Fruit fly (Drosophila melanogaster) ovary, adult (tissue): ENCODE results near the gene CheA29a.
A peak's percentile ranks its signal among the peaks of the same experiment; 100 is the strongest.

Experiments used
- CG17801 ChIP-seq: fragments of 200-800 bp; optimal IDR thresholded peaks from 2 replicates; lab custom pipeline; 2019; ENCODE audit warnings: missing biosample characterization, mild to moderate bottlenecking, missing genetic modification characterization, moderate library complexity; ENCODE audit not compliant: partially characterized antibody

The CheA29a gene

DNA sequence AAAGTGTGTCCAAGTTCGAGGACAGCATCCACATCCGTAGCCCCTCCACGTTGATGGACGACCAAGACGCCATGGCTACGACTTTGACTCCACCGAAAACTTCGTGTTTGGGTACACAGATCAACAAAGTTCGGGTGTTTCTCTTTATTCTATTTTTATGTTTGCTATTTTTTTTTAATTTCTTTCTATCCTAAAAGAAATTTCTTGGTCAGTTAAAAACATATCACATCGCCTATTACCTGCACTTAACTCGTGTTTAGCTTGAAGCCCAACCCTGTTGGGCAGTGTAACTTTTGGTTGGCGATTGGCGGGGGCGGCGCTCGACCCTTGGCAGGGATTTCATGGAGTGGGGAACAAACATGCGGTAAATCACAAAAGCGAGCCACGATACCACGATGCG is 3.7 kb upstream of the CheA29a start:
- no peak for TF ChIP-seq CG17801 (GFP tag; lab: Kevin White, UChicago)

DNA sequence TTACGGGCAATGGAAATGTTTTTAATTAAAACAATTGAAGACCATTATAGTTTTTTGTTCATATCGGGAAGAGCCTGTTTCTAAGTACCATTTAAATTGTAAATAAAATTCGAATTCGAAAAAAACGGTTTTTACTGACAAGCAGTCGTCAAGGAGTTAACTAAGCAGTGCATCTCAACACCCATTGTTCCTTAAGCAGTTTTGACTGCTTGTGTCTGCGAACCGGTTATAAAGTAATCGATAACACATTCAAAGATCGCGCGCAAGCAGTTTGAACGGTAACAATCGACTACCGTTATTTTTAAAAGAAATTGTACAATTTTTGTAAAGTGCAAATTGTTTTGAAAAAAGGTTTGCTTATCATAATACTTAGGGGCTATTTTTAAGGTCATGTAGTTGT is 822 bp downstream of the CheA29a start:
- no peak for TF ChIP-seq CG17801 (GFP tag; lab: Kevin White, UChicago)

DNA sequence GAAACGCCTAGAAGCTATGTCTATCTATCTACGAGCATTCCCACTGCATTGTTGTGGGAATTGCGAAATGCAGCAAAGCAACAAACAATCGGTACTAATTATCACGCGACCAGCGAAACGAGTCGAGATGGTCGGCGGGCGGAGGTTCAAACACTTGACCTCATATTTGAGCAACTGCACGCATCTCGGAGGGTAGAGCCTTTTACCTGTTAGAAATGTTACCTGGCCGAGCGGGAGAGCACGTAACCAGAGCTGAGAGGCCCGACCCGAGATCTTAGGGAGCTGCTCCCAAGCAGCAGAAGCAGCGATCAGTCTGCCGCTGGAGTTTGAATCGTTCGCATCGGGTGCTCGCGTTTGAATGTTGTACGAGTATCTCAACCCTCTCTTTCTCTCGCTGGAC is 1.2 kb downstream of the CheA29a start:
- no peak for TF ChIP-seq CG17801 (GFP tag; lab: Kevin White, UChicago)

DNA sequence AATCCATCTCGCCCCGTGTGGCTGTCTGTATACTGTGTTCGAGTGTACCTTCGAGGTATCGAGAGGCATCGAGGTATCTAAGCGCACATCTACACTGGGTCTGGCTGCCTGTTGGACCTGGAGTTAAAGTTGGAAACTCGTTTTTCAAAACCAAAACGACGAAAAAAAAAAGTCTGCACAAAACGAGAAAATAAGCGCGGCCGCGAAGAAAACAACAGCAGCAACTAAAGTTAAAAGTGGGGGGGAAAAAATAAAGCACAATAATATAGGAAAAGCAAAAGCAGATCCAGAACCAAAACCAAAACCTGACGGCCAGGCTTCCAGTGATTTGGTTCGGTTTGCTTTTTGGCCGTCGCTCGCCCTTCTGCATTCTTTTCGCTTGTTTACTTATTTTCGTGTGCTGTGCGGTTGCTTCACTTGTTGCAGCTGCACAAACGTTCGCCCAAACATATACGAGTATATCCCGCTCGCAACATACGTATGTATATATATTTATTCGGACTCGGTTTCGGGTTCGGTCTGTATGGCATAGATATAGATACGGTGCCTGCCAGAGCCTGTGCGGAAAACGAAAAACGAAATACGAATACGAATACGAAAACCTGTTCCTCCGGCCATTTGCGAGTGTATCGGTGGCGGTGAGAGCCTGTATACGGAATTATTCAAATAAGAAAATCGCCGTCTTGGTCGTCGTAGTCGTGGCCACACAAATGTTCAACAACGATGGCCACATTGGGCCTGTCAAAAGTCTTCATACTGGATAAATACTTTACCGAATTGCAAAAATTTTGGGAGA is 2.0 kb downstream of the CheA29a start:
- no peak for TF ChIP-seq CG17801 (GFP tag; lab: Kevin White, UChicago)

DNA sequence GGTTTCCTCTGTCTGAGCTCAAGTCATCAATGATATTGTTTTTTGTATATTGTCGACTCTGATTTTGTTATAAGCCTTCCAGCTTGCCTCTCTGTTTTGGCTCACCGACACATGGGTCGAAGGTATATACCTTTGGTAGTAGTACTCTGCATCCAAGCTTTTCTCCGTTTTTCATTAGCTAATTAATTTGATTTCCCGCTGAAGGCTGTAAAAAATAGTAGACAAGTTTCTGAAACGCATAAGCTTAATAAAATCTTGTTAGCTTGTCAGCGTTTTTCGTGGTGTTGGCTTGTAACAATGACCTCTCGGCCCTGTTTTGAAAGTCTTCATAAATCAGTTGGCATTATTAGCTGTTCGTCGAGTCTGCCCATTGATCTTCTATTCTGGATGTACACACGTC is 3.7 kb downstream of the CheA29a start:
- TF ChIP-seq CG17801 (GFP tag; lab: Kevin White, UChicago): no peak

DNA sequence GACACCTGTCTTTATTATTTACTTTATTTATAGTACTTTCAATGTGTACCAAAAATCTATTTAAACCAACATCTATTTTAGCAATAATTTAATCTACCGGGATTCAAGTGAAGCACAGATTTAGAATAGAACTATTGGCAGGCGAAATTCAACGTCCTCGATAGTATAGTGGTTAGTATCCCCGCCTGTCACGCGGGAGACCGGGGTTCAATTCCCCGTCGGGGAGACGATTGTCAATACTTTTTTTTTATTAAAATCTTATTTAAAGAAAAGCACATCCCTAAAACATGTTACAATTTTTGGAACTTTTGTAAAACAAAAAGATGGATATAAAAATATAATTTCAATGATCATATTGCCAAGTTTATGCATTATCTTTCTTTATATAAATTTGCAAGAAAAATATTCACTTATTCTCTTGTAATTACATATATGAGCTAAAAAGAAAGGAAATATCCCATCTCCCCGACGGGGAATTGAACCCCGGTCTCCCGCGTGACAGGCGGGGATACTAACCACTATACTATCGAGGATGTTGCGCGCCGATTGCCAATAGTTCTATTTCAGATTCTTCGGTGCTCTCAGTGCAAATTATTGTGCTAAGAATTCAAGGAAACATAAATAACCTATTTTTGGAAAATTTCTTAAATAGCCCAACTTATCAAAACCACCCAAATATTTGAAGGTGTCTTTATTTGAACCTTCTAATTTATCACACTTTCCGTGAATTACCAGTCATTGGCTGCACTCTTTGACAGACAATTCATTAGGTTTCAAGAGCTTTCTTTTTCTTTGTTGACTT is 4.7 kb downstream of the CheA29a start, which contains the start of gene CG43796:
Gene CG43796, plus strand, starts transcription at position 752 of the 802 bp plus-strand sequence.
- TF ChIP-seq CG17801 (GFP tag; lab: Kevin White, UChicago): no peak

DNA sequence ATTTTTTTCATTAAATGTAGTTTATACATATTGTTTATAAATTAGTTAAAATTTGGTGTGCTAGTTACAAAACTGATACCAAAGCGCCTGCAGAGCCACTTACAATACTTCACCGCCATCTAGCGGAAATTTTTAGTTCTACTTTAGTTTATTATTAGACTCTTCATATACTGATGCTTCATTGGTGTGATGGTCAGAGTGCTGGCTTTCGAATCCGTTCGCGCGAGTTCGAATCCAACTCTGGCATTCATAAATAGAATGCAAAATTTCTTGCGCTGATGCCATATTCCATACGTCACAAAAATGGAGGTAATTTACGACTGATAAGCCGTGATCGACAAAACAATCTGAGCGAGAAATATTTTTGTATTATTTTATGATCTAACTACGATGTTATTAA is 8.4 kb downstream of the CheA29a start:
- TF ChIP-seq CG17801 (GFP tag; lab: Kevin White, UChicago): peak; percentile 60

DNA sequence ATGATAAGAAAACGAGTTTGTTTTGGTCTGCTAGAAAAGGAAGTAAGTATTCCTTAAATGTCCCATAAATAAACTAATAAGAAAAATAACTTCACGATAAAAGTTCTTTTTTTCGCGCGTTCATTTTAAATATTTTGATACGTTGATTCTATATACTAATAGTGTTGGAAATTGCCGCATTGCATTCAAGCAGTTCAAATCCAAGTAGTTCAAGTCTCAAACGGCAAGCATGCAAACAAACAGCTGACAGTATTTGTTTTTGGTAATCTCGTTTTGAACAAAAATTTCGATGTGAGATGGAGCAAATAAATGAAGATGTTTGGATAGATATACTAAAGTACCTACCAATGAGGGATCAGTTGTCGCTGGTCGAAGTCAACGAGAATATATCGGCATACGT is 11.6 kb downstream of the CheA29a start, which contains the start of gene CG13088:
Gene CG13088, plus strand, starts transcription at position 247 of the 400 bp plus-strand sequence.
- TF ChIP-seq CG17801 (GFP tag; lab: Kevin White, UChicago): peak; percentile 44

DNA sequence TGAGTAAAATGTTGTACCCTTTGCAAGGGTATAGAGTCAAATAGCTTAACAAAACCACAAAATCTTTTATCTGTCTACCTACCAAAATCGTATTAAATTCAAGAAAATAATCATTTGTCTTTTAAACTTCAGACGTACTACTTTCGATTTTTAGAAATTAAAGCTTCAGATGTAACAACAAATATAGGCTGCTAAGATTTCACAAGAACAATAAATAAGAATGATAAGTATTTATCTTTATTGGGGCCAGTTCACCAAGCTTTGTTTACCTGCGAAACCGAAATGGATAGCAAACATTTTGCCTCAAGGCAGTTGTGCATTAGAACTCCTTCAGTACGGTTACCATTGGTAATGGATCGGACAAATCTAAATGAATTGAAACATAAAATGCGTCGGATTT is 13.3 kb downstream of the CheA29a start, which contains the start of gene CG43400:
Gene CG43400, plus strand, starts transcription at position 301 of the 400 bp plus-strand sequence.
- TF ChIP-seq CG17801 (GFP tag; lab: Kevin White, UChicago): no peak

DNA sequence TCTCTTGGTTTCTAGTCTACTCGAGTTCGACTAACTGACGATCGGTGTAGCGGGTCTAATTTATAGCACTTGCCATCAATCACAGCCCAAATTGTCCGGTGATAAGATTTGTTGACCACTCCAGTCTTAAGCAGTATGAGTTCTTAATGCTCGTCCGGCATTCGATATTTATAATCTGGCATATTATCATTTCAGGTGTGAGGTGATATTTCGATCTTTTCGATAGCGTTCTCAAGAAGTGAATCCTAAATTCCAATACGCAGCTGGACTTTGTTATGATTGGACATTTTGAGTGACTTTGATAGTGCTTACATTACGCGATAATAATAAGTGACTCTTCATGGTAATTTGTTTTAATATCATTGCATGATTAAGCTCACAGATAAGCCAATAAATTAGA is 19.1 kb downstream of the CheA29a start, which contains the start of gene Bace:
Gene Bace, minus strand, starts transcription at position 39 of the 400 bp plus-strand sequence.
- no peak for TF ChIP-seq CG17801 (GFP tag; lab: Kevin White, UChicago)

DNA sequence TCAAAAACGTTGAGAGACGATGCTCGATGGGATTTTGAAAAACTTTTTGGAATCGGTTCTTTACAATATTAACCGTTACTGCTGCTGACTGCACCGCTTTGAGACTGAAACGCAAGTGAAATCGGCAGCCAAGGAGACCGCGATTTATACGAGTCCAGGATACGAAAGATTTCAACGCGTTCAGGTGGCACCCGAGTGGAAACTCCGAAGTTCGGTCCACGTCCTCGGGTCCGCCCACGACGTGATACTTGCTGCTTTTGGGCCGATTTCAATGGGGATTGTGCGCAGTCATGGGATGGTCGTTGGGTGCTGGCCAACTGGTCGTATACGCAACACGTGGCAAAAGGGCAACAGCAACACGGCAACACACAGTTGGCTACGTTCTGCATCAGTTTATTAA is 29.6 kb downstream of the CheA29a start, which contains the start of gene Dh31:
Gene Dh31, minus strand, starts transcription at position 117 of the 400 bp plus-strand sequence.
- no peak for TF ChIP-seq CG17801 (GFP tag; lab: Kevin White, UChicago)

DNA sequence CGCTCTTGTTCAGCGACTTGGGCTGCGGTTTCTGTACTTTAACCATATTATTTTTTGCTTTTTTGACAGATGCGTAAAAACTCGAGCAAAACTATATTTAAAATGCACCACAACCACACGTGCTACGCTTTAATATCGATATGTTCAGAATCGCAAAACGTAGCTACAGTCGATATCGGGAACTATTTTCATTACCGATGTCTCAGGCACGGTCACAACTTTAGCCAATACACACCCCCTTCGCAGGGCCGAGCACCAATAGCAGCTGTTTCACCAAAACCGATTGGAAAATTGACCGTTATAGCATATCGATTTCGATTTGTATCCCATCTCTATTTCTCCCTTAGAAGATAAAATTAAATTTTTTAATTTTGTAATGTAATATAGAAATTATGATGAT is 34.6 kb downstream of the CheA29a start, which contains the start of gene CG13096:
Gene CG13096, minus strand, starts transcription at position 144 of the 400 bp plus-strand sequence.
- no peak for TF ChIP-seq CG17801 (GFP tag; lab: Kevin White, UChicago)

DNA sequence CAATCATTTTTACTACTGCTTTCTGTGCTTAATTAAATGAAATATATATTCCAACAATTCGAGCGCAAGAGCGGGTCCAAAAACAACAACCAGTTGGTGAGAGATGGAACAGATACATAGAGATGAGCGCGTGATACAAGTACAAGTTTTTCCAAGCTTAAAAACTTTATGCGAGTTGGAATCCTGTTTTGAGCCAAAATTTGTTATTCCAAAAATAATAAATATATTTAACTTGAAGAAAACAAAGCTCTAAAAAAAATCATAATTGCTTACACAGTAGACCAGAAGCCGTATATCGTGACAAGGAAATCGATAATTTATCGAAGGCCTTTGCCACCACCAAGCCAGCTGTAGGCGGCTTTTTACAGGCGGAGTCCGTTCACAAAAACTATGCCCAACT is 37.6 kb downstream of the CheA29a start, which contains the start of the genes CG13097 and PIG-U:
Gene CG13097, minus strand, starts transcription at position 121 of the 400 bp plus-strand sequence.
Gene PIG-U, plus strand, starts transcription at position 349 of the 400 bp plus-strand sequence.
- peak; percentile 91 for TF ChIP-seq CG17801 (GFP tag; lab: Kevin White, UChicago)

DNA sequence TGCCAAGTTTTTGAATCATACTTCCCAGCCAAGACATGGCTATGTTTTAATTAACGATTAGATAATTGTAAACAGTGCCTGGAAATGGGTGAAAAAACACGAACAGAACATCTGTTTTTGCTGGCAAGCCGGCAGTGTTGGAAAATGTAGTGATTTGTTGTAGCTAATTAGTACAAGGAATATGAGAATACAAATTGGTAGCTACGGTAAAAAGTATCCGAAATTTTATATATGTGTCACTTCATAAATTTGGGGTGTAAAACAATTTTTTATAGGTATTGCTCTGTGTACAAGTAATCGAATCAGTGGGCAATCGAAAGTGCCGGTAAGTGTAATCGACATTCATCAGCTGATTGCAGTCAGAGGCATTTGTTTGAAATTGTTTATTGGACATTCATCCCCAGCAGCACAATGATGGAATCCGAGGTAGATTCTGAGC is 40.1 kb downstream of the CheA29a start, which contains the start of the genes mRpL51 and Uba4:
Gene mRpL51, minus strand, starts transcription at position 125 of the 439 bp plus-strand sequence.
Gene Uba4, plus strand, starts transcription at position 156 of the 439 bp plus-strand sequence.
- peak; percentile 53 for TF ChIP-seq CG17801 (GFP tag; lab: Kevin White, UChicago)

DNA sequence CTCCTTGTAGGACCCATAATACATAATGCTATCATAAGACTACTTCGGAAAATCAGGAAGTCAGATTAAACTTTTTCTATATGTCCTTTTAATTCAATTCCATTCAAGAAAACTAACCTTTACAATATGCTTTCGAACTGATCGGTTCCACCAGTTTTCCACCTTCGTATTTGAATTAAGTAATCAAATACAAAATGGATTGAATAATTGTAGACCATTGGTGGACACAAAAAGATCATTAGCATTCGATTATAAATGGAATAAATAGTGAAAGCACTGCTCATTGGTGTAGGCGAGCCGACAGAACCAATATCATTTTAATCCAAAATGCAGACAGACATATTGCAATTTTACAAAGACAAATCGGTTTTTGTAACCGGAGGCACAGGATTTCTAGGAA is 42.2 kb downstream of the CheA29a start, which contains the start of gene Sgp:
Gene Sgp, plus strand, starts transcription at position 301 of the 400 bp plus-strand sequence.
- TF ChIP-seq CG17801 (GFP tag; lab: Kevin White, UChicago): no peak
